Worm (Caenorhabditis elegans) whole organism, late embryonic: ENCODE measurements around the gene T21D12.12.

Experiments
- C38D4.7 ChIP-seq: fragments of 200-800 bp; sonication (Bioruptor generic); optimal IDR thresholded peaks from 2 replicates; lab custom pipeline; 2018; ENCODE audit warnings: mild to moderate bottlenecking, missing genetic modification characterization, moderate library complexity, missing compliant biosample characterization
- K02D7.2 ChIP-seq: sonication (generic microtip); optimal IDR thresholded peaks from 2 replicates; lab custom pipeline; 2017; ENCODE audit warnings: mild to moderate bottlenecking, missing genetic modification characterization, missing compliant biosample characterization
- K09A11.1 ChIP-seq: sonication (generic microtip); optimal IDR thresholded peaks from 2 replicates; lab custom pipeline; 2017; ENCODE audit warnings: antibody characterized with exemption, mild to moderate bottlenecking, missing genetic modification characterization, missing compliant biosample characterization; ENCODE audit not compliant: insufficient read depth
- T23F11.4 ChIP-seq: fragments of 200-800 bp; sonication (Bioruptor generic); optimal IDR thresholded peaks from 2 replicates; lab custom pipeline; 2018; ENCODE audit warnings: mild to moderate bottlenecking, missing genetic modification characterization, missing compliant biosample characterization
- ahr-1 ChIP-seq: sonication (generic microtip); optimal IDR thresholded peaks from 2 replicates; lab custom pipeline; 2016; ENCODE audit warnings: missing genetic modification characterization, missing compliant biosample characterization
- ceh-14 ChIP-seq: sonication (generic microtip); optimal IDR thresholded peaks from 2 replicates; lab custom pipeline; 2016; ENCODE audit warnings: missing genotype, missing genetic modification characterization, missing compliant biosample characterization
- ceh-18 ChIP-seq: sonication (generic microtip); optimal IDR thresholded peaks from 2 replicates; lab custom pipeline; 2016; ENCODE audit warnings: missing genetic modification characterization, missing compliant biosample characterization
- ceh-19 ChIP-seq: fragments of 200-800 bp; sonication (Bioruptor generic); optimal IDR thresholded peaks from 2 replicates; lab custom pipeline; 2018; ENCODE audit warnings: mild to moderate bottlenecking, missing genetic modification characterization, missing compliant biosample characterization
- ceh-24 ChIP-seq: sonication (generic microtip); optimal IDR thresholded peaks from 2 replicates; lab custom pipeline; 2016; ENCODE audit warnings: mild to moderate bottlenecking, missing genetic modification characterization, missing compliant biosample characterization
- ceh-34 ChIP-seq: sonication (generic microtip); optimal IDR thresholded peaks from 2 replicates; lab custom pipeline; 2016; ENCODE audit warnings: mild to moderate bottlenecking, missing genetic modification characterization, missing compliant biosample characterization
- ceh-48 ChIP-seq: sonication (generic microtip); optimal IDR thresholded peaks from 2 replicates; lab custom pipeline; 2016; ENCODE audit warnings: missing genetic modification characterization, inconsistent platforms, missing compliant biosample characterization
- che-1 ChIP-seq: sonication (generic microtip); optimal IDR thresholded peaks from 2 replicates; lab custom pipeline; 2016; ENCODE audit warnings: mild to moderate bottlenecking, missing genetic modification characterization, missing compliant biosample characterization
- dmd-4 ChIP-seq: sonication (generic microtip); optimal IDR thresholded peaks from 2 replicates; lab custom pipeline; 2016; ENCODE audit warnings: borderline replicate concordance, missing genetic modification characterization, missing compliant biosample characterization
- elt-2 ChIP-seq: sonication (generic microtip); optimal IDR thresholded peaks from 2 replicates; lab custom pipeline; 2016; ENCODE audit warnings: missing genetic modification reagents, missing genetic modification characterization, missing compliant biosample characterization
- ets-4 ChIP-seq: sonication (generic microtip); optimal IDR thresholded peaks from 2 replicates; lab custom pipeline; 2016; ENCODE audit warnings: missing genetic modification characterization, missing compliant biosample characterization
- eyg-1 ChIP-seq: sonication (generic microtip); optimal IDR thresholded peaks from 2 replicates; lab custom pipeline; 2016; ENCODE audit warnings: missing genotype, missing genetic modification characterization, missing compliant biosample characterization
- fkh-10 ChIP-seq: fragments of 150-350 bp; optimal IDR thresholded peaks from 2 replicates; lab custom pipeline; 2014; ENCODE audit warnings: missing biosample characterization, missing genetic modification reagents, missing genetic modification characterization
- gmeb-2 ChIP-seq: sonication (generic microtip); optimal IDR thresholded peaks from 2 replicates; lab custom pipeline; 2016; ENCODE audit warnings: missing genetic modification characterization, inconsistent platforms, missing compliant biosample characterization
- hlh-13 ChIP-seq: fragments of 200-800 bp; sonication (Bioruptor generic); optimal IDR thresholded peaks from 2 replicates; lab custom pipeline; 2018; ENCODE audit warnings: mild to moderate bottlenecking, missing genetic modification characterization, missing compliant biosample characterization
- hlh-30 ChIP-seq: sonication (generic microtip); optimal IDR thresholded peaks from 2 replicates; lab custom pipeline; 2017; ENCODE audit warnings: antibody characterized with exemption, missing genetic modification characterization, missing compliant biosample characterization; ENCODE audit not compliant: insufficient read depth
- hlh-6 ChIP-seq: sonication (generic microtip); optimal IDR thresholded peaks from 2 replicates; lab custom pipeline; 2016; ENCODE audit warnings: missing genotype, missing genetic modification characterization, missing compliant biosample characterization
- hlh-8 ChIP-seq: sonication (generic microtip); optimal IDR thresholded peaks from 2 replicates; lab custom pipeline; 2016; ENCODE audit warnings: missing genotype, missing genetic modification characterization, missing compliant biosample characterization
- lim-6 ChIP-seq: sonication (generic microtip); optimal IDR thresholded peaks from 2 replicates; lab custom pipeline; 2016; ENCODE audit warnings: missing genetic modification characterization, missing compliant biosample characterization
- lin-11 ChIP-seq: fragments of 200-800 bp; sonication (Bioruptor generic); optimal IDR thresholded peaks from 2 replicates; lab custom pipeline; 2018; ENCODE audit warnings: mild to moderate bottlenecking, missing genetic modification characterization, missing compliant biosample characterization
- madf-2 ChIP-seq: sonication (generic microtip); optimal IDR thresholded peaks from 2 replicates; lab custom pipeline; 2017; ENCODE audit warnings: missing genetic modification characterization, missing compliant biosample characterization
- mec-3 ChIP-seq: sonication (generic microtip); optimal IDR thresholded peaks from 2 replicates; lab custom pipeline; 2016; ENCODE audit warnings: borderline replicate concordance, missing genetic modification characterization, missing compliant biosample characterization
- nhr-11 ChIP-seq: fragments of 150-350 bp; optimal IDR thresholded peaks from 2 replicates; lab custom pipeline; 2014; ENCODE audit warnings: missing biosample characterization, missing genetic modification characterization
- nhr-232 ChIP-seq: sonication (generic microtip); optimal IDR thresholded peaks from 2 replicates; lab custom pipeline; 2016; ENCODE audit warnings: missing genetic modification characterization, missing compliant biosample characterization
- npax-4 ChIP-seq: sonication (generic microtip); optimal IDR thresholded peaks from 2 replicates; lab custom pipeline; 2016; ENCODE audit warnings: missing genetic modification characterization, missing compliant biosample characterization
- odd-2 ChIP-seq: sonication (generic microtip); optimal IDR thresholded peaks from 2 replicates; lab custom pipeline; 2017; ENCODE audit warnings: antibody characterized with exemption, mild to moderate bottlenecking, missing genetic modification characterization, missing compliant biosample characterization
- pag-3 ChIP-seq: sonication (generic microtip); optimal IDR thresholded peaks from 2 replicates; lab custom pipeline; 2016; ENCODE audit warnings: missing compliant biosample characterization, missing genetic modification characterization, borderline replicate concordance
- pax-1 ChIP-seq: fragments of 150-350 bp; optimal IDR thresholded peaks from 2 replicates; lab custom pipeline; 2014; ENCODE audit warnings: missing biosample characterization, missing genetic modification characterization
- pha-2 ChIP-seq: sonication (generic microtip); optimal IDR thresholded peaks from 2 replicates; lab custom pipeline; 2017; ENCODE audit warnings: mild to moderate bottlenecking, missing genetic modification characterization, missing compliant biosample characterization
- pqm-1 ChIP-seq: sonication (generic microtip); optimal IDR thresholded peaks from 2 replicates; lab custom pipeline; 2016; ENCODE audit warnings: missing genetic modification characterization, missing compliant biosample characterization
- rnt-1 ChIP-seq: sonication (generic microtip); optimal IDR thresholded peaks from 2 replicates; lab custom pipeline; 2016; ENCODE audit warnings: missing genetic modification characterization, missing compliant biosample characterization
- sdc-2 ChIP-seq: sonication (generic microtip); optimal IDR thresholded peaks from 2 replicates; lab custom pipeline; 2016; ENCODE audit warnings: missing genotype, missing genetic modification characterization, missing compliant biosample characterization
- sox-2 ChIP-seq: fragments of 200-800 bp; sonication (Bioruptor generic); IDR thresholded peaks from 2 replicates; pipeline ENCODE4 v1.3.6; 2022; ENCODE audit warnings: missing genetic modification reagents, missing genetic modification characterization, missing compliant biosample characterization
- sox-4 ChIP-seq: sonication (generic microtip); optimal IDR thresholded peaks from 2 replicates; lab custom pipeline; 2017; ENCODE audit warnings: mild to moderate bottlenecking, missing genetic modification characterization, inconsistent platforms, missing compliant biosample characterization
- unc-3 ChIP-seq, 2 experiments: fragments of 200-800 bp in 1 of 2; sonication (Bioruptor generic) in 1 of 2; sonication (generic microtip) in 1 of 2; conservative IDR thresholded peaks in 1 of 2; optimal IDR thresholded peaks in 1 of 2; 2 replicates each; pipeline versions ENCODE4 v1.3.6 to Lab custom; 2016 to 2022; ENCODE audit warnings: missing compliant biosample characterization in 2 of 2, missing genetic modification characterization in 2 of 2, missing genetic modification reagents in 1 of 2
- unc-86 ChIP-seq: sonication (generic microtip); optimal IDR thresholded peaks from 2 replicates; lab custom pipeline; 2016; ENCODE audit warnings: missing genetic modification characterization, missing compliant biosample characterization

T21D12.12 gene

DNA sequence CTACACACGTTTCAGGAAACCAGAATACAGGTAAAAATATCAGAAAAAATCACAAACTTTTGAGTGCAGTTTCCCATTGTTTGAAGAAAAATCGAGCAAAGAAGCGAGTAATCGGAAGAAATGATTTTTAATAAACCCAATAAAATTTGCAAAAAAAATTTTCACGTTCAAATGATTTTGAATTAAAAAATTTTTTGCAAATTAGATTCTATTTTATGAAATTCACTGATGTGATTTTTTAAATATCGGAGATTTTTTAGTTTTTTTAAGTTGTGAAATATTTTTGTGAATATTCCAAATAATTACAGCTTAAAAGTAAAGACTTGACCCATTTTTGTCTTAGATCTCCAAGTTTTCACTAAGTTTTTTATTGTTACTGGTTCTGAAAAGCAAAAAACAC lies 32.0 kb downstream of the T21D12.12 start, which contains the start of gene pnp-1:
Gene pnp-1, minus strand, starts transcription at position 101 of the 400 bp plus-strand sequence.
- no peak for TF ChIP-seq K02D7.2 (tag; lab: Kevin White, UChicago)
- no peak for TF ChIP-seq hlh-13
- no peak for TF ChIP-seq T23F11.4
- TF ChIP-seq lin-11 (tag; lab: Kevin White, UChicago): no peak
- no peak for TF ChIP-seq gmeb-2 (tag; lab: Kevin White, UChicago)
- no peak for TF ChIP-seq che-1 (tag; lab: Kevin White, UChicago)
- no peak for TF ChIP-seq elt-2
- no peak for TF ChIP-seq ceh-14
- TF ChIP-seq ceh-34 (tag; lab: Kevin White, UChicago): no peak
- no peak for TF ChIP-seq unc-86
- TF ChIP-seq hlh-6 (tag; lab: Kevin White, UChicago): no peak

DNA sequence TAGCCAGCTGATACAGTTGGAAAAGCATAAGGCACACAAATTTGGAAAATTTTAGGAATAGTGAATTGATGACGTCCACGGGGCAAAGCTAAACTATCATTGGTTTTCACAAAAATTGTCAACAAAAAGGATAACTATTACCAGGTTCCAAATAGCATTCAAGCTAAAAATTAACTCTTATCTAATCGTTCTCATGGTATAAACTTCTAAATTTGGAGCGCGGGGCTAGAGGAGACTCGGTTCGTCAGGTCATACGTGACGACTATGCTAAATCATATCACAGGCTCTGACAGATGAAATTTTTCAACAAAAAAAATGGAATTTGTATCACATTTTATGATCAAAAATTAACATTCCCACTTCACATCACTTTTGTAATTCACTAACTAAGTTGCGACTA lies 32.9 kb downstream of the T21D12.12 start:
- TF ChIP-seq hlh-13 (no peak), madf-2 (tag; lab: Kevin White, UChicago) (no peak), ahr-1 (tag; lab: Kevin White, UChicago) (no peak), nhr-232 (tag; lab: Kevin White, UChicago) (no peak), npax-4 (no peak), ceh-18 (no peak), ceh-19 (GFP tag; lab: Kevin White, UChicago) (no peak), rnt-1 (tag; lab: Kevin White, UChicago) (no peak), pag-3 (tag; lab: Kevin White, UChicago) (no peak), fkh-10 (GFP tag; lab: Kevin White, UChicago) (no peak), eyg-1 (no peak), hlh-8 (tag; lab: Kevin White, UChicago) (no peak), lim-6 (no peak), nhr-11 (tag; lab: Kevin White, UChicago) (no peak), dmd-4 (tag; lab: Kevin White, UChicago) (no peak), ets-4 (tag; lab: Kevin White, UChicago) (no peak), K09A11.1 (tag; lab: Kevin White, UChicago) (no peak), ceh-48 (tag; lab: Kevin White, UChicago) (no peak), sox-2 (no peak), ceh-34 (tag; lab: Kevin White, UChicago) (no peak)

DNA sequence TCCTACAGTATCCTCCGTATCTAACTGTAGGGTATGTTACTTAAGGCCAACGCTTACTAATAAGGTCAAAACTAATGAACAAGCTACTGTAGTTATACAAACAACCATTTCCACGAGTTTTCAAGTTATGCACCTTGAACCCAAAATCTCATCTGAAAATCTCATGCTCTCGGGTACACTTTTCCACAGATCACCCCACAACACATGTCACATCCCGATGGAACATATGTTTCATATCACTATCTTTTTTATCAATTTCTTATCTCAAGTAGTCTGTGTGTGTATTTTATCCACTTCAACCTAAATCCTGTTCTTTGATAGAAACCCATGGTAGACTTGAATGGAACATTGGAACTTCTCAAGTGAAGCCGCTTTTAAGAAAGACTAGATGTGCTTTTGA lies 34.1 kb downstream of the T21D12.12 start:
- TF ChIP-seq sox-4 (tag; lab: Kevin White, UChicago): no peak
- no peak for TF ChIP-seq K09A11.1 (tag; lab: Kevin White, UChicago)
- TF ChIP-seq odd-2 (tag; lab: Kevin White, UChicago): no peak
- TF ChIP-seq mec-3 (tag; lab: Kevin White, UChicago): no peak
- no peak for TF ChIP-seq pag-3 (tag; lab: Kevin White, UChicago)
- TF ChIP-seq ceh-48 (tag; lab: Kevin White, UChicago): no peak
- no peak for TF ChIP-seq ceh-24 (tag; lab: Kevin White, UChicago)
- TF ChIP-seq pha-2 (tag; lab: Kevin White, UChicago): no peak
- no peak for TF ChIP-seq eyg-1
- TF ChIP-seq pax-1 (tag; lab: Kevin White, UChicago): no peak
- TF ChIP-seq hlh-30 (tag; lab: Kevin White, UChicago): no peak
- TF ChIP-seq sdc-2 (tag; lab: Kevin White, UChicago): no peak
- no peak for TF ChIP-seq pqm-1
- TF ChIP-seq C38D4.7 (GFP tag; lab: Kevin White, UChicago): no peak
- no peak for TF ChIP-seq unc-3 (GFP tag; conservative IDR thresholded peaks at IDR 0.05; lab: Robert Waterston, UW)
- TF ChIP-seq unc-3 (tag; optimal IDR thresholded peaks at IDR 0.05; lab: Kevin White, UChicago): no peak
